Worm (Caenorhabditis elegans): ENCODE data around the gene F58G1.7.

The F58G1.7 gene

DNA sequence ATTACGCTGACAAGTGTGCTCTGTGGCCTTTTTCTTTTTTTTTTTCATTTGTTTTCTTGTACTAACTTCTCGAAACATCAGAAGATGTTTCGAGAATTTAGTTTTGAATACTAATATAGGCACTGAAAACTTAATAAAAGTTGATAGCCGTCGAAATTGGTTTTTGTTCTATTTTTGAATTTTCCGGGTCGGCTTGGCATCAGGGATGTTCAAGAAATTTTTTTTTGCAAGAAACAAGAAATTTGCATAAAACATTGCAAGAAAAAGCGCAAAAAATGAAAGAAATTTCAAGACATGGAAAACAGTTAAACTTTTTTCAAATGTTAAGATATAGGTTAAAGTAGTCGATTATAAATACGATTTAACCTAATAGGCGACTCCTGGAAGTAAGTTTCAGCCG is 24.8 kb downstream of the F58G1.7 start (continued):
- 0 out of 2 replicates have a peak, but pooled peaks have one; percentile 79 for TF ChIP-seq cebp-2 (GFP tag; IDR thresholded peaks at IDR 0.05)
- TF ChIP-seq him-1 (tag; optimal IDR thresholded peaks at IDR 0.05): peak; percentile 46
- TF ChIP-seq nfya-2 (GFP tag; IDR thresholded peaks at IDR 0.05): 0 out of 2 replicates have a peak, but pooled peaks have one; percentile 12
- no peak for TF ChIP-seq lin-35 (GFP tag; optimal IDR thresholded peaks at IDR 0.05)
- 0 out of 2 replicates have a peak, but pooled peaks have one; percentile 63 for TF ChIP-seq attf-6 (GFP tag; IDR thresholded peaks at IDR 0.05)
- peak; percentile 47 for TF ChIP-seq snpc-1.1 (tag; optimal IDR thresholded peaks at IDR 0.05; ENCODE audit: insufficient read depth)

DNA sequence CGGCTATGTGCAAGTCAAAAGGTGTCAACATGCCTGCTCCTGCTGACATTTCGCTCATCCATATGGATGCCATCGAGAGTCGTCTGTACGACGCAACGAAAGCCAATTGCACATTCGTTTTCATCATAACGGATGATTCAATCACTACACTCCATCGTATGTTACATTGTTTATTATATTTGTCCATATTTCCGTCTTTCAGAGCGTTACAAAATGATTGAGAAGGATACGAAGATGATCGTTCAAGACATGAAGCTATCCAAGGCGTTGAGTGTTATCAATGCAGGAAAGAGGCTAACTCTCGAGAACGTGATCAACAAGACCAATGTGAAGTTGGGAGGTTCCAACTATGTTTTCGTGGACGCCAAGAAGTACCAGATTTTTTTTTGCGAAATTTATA is 26.6 kb downstream of the F58G1.7 start:
- TF ChIP-seq hlh-12 (tag; optimal IDR thresholded peaks at IDR 0.05) (no peak), unc-62 (GFP tag; optimal IDR thresholded peaks at IDR 0.05) (no peak), nhr-120 (GFP tag; IDR thresholded peaks at IDR 0.05) (no peak), gei-17 (GFP tag; optimal IDR thresholded peaks at IDR 0.05) (no peak), mxl-1 (tag; optimal IDR thresholded peaks at IDR 0.05) (no peak), sea-2 (GFP tag; IDR thresholded peaks at IDR 0.05) (no peak), unc-130 (GFP tag; optimal IDR thresholded peaks at IDR 0.05) (no peak), F37B4.10 (GFP tag; IDR thresholded peaks at IDR 0.05) (no peak), cebp-2 (GFP tag; IDR thresholded peaks at IDR 0.05) (no peak)

DNA sequence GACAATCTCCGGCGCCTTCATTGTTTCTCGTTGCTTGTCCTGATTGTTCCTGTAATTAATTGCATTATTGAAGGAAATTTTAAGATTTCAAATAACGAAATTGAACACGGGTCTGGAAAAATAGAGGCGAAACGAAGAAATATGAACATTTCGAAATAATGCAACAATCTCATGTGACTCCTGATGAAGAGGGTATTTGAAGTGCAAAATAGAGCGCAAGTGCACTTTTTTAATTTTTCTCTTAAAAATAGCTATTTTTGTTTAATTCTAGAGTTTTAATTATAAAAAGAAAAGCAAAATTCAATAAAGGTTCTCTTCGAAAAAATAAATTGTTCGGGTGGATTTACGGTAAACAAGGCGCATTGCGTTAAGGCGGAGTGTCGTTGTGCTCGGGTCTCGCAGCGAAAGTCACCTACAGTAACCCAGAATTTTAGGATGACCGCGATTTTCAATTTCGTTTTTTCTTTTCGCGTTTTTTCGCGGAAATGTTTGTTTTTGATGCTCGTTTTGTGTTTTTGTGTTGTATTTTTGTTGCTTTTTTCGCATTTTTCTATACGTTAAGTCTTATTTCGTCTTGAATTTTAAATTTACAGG is 29.0 kb downstream of the F58G1.7 start, which contains the start of the genes F58G1.2 and wago-4:
F58G1.2 (minus strand) TSS at position 51 of the 594 bp plus-strand sequence.
wago-4 (plus strand) TSS at position 592 of the 594 bp plus-strand sequence.
- TF ChIP-seq lin-35 (GFP tag; optimal IDR thresholded peaks at IDR 0.05): peak in 1 of 3 experiments; percentile 23
- TF ChIP-seq Y79H2A.3 (GFP tag; conservative IDR thresholded peaks at IDR 0.05): 0 out of 2 replicates have a peak, but pooled peaks have one; percentile 24
- 0 out of 2 replicates have a peak, but pooled peaks have one; percentile 24 for TF ChIP-seq Y95B8A.8 (GFP tag; IDR thresholded peaks at IDR 0.05)
- TF ChIP-seq tbp1 (GFP tag; optimal IDR thresholded peaks at IDR 0.05): peak; percentile 46
- TF ChIP-seq snpc-3.4 (tag; optimal IDR thresholded peaks at IDR 0.05): peak; percentile 79
- peak; percentile 100 for TF ChIP-seq attf-3 (GFP tag; conservative IDR thresholded peaks at IDR 0.05)
- no peak for TF ChIP-seq snpc-4 (GFP tag; optimal IDR thresholded peaks at IDR 0.05)
- peak in 3 of 4 experiments; percentile 26 to 50 (median 30) for TF ChIP-seq snpc-4 (tag; optimal IDR thresholded peaks at IDR 0.05)
- TF ChIP-seq ztf-6 (GFP tag; IDR thresholded peaks at IDR 0.05): no peak
- no peak for TF ChIP-seq cebp-1 (GFP tag; IDR thresholded peaks at IDR 0.05)
- TF ChIP-seq cebp-1 (tag; optimal IDR thresholded peaks at IDR 0.05): peak; percentile 51
- no peak for TF ChIP-seq madf-3 (GFP tag; IDR thresholded peaks at IDR 0.05)
- peak; percentile 36; the same call in 1 of the 2 replicates for TF ChIP-seq Y53F4B.3 (GFP tag; IDR thresholded peaks at IDR 0.05)
- peak; percentile 60 for TF ChIP-seq mcd-1 (GFP tag; IDR thresholded peaks at IDR 0.05)
- TF ChIP-seq F49E8.2 (tag; optimal IDR thresholded peaks at IDR 0.05; ENCODE audit: insufficient read depth): peak; percentile 88
- TF ChIP-seq lsl-1 (GFP tag; optimal IDR thresholded peaks at IDR 0.05): peak; percentile 94
- peak; percentile 96 for TF ChIP-seq F33H1.4 (GFP tag; IDR thresholded peaks at IDR 0.05)
- peak; percentile 82 for TF ChIP-seq dox-1 (GFP tag; IDR thresholded peaks at IDR 0.05)
- peak; percentile 71 for TF ChIP-seq xnd-1 (tag; optimal IDR thresholded peaks at IDR 0.05)
- peak; percentile 51; the same call in 1 of the 2 replicates for TF ChIP-seq rcor-1 (GFP tag; IDR thresholded peaks at IDR 0.05)
- TF ChIP-seq efl-1 (GFP tag; optimal IDR thresholded peaks at IDR 0.05): peak; percentile 90
- TF ChIP-seq dpl-1 (GFP tag; optimal IDR thresholded peaks at IDR 0.05): peak; percentile 88
- TF ChIP-seq F23B12.7 (tag; optimal IDR thresholded peaks at IDR 0.05; ENCODE audit: insufficient read depth): peak; percentile 44
- no peak for TF ChIP-seq atf-7 (tag; optimal IDR thresholded peaks at IDR 0.05)
- no peak for TF ChIP-seq unc-62 (GFP tag; optimal IDR thresholded peaks at IDR 0.05)
- peak; percentile 73 for TF ChIP-seq snpc-1.1 (tag; optimal IDR thresholded peaks at IDR 0.05; ENCODE audit: insufficient read depth)
- TF ChIP-seq D2030.7 (GFP tag; IDR thresholded peaks at IDR 0.05): peak; percentile 86
- peak; percentile 70 for TF ChIP-seq lin-54 (GFP tag; optimal IDR thresholded peaks at IDR 0.05)
- TF ChIP-seq gei-17 (GFP tag; optimal IDR thresholded peaks at IDR 0.05): no peak
- peak; percentile 53 for TF ChIP-seq snpc-1.3 (tag; optimal IDR thresholded peaks at IDR 0.05; ENCODE audit: insufficient read depth)
- TF ChIP-seq madf-6 (GFP tag; IDR thresholded peaks at IDR 0.05): peak; percentile 94
- peak; percentile 10 for TF ChIP-seq unc-130 (GFP tag; optimal IDR thresholded peaks at IDR 0.05)
- peak; percentile 92 for TF ChIP-seq ceh-91 (GFP tag; IDR thresholded peaks at IDR 0.05)
- peak; percentile 79 for TF ChIP-seq hsf-1 (GFP tag; IDR thresholded peaks at IDR 0.05)

Measured in whole organism, young adult.